Fruit fly (Drosophila melanogaster) whole organism, embryonic: ENCODE measurements around the gene CG6066.

Experiments
- Ada2b ChIP-seq: fragments of 200-800 bp; sonication (Bioruptor generic); IDR thresholded peaks from 2 replicates; pipeline ENCODE4 v1.3.6; 2022; ENCODE audit warnings: missing biosample characterization, missing genetic modification characterization
- Awh ChIP-seq: fragments of 200-800 bp; sonication (Bioruptor generic); IDR thresholded peaks from 2 replicates; pipeline ENCODE4, ENCODE4 v1.3.6; 2022; ENCODE audit warnings: missing biosample characterization, missing genetic modification characterization
- CG10209 ChIP-seq: fragments of 200-800 bp; sonication (Bioruptor generic); optimal IDR thresholded peaks from 3 replicates; lab custom pipeline; 2017; ENCODE audit warnings: missing biosample characterization, mild to moderate bottlenecking, missing genetic modification characterization, missing genetic modification reagents
- CG11504 ChIP-seq: fragments of 200-800 bp; sonication (Bioruptor generic); optimal IDR thresholded peaks from 3 replicates; lab custom pipeline; 2019; ENCODE audit warnings: missing biosample characterization, mild to moderate bottlenecking, missing genetic modification characterization, moderate library complexity
- CG14965 ChIP-seq: fragments of 200-800 bp; sonication (Bioruptor generic); optimal IDR thresholded peaks from 2 replicates; lab custom pipeline; 2016; ENCODE audit warnings: missing biosample characterization, missing genetic modification characterization, borderline replicate concordance
- CG15073 ChIP-seq: fragments of 200-800 bp; sonication (Bioruptor generic); optimal IDR thresholded peaks from 2 replicates; lab custom pipeline; 2016; ENCODE audit warnings: missing biosample characterization, missing genetic modification characterization
- CG16779 ChIP-seq: fragments of 200-800 bp; sonication (Bioruptor generic); IDR thresholded peaks from 2 replicates; pipeline ENCODE4 v1.3.6; 2022; ENCODE audit warnings: missing biosample characterization, missing genetic modification characterization
- CG17186 ChIP-seq: fragments of 200-800 bp; sonication (Bioruptor generic); optimal IDR thresholded peaks from 3 replicates; lab custom pipeline; 2017; ENCODE audit warnings: missing biosample characterization, missing genetic modification reagents, missing genetic modification characterization
- CG32767 ChIP-seq: fragments of 200-800 bp; sonication (Bioruptor generic); IDR thresholded peaks from 2 replicates; pipeline ENCODE4 v1.3.6; 2022; ENCODE audit warnings: missing biosample characterization, missing genetic modification characterization
- CG34224 ChIP-seq: fragments of 200-800 bp; sonication (Bioruptor generic); IDR thresholded peaks from 3 replicates; pipeline ENCODE4 v1.3.6; 2022; ENCODE audit warnings: missing biosample characterization, missing genetic modification characterization; ENCODE audit not compliant: partially characterized antibody
- CG4854 ChIP-seq: fragments of 200-800 bp; sonication (Bioruptor generic); optimal IDR thresholded peaks from 2 replicates; lab custom pipeline; 2016; ENCODE audit warnings: missing biosample characterization, missing genetic modification characterization, inconsistent platforms
- CG6654 ChIP-seq: fragments of 200-800 bp; sonication (Bioruptor generic); optimal IDR thresholded peaks from 2 replicates; lab custom pipeline; 2017; ENCODE audit warnings: missing biosample characterization, mild to moderate bottlenecking, missing genetic modification characterization
- CG7556 ChIP-seq: fragments of 200-800 bp; sonication (Bioruptor generic); optimal IDR thresholded peaks from 2 replicates; lab custom pipeline; 2017; ENCODE audit warnings: missing biosample characterization, mild to moderate bottlenecking, missing genetic modification characterization
- CG8359 ChIP-seq: fragments of 200-800 bp; sonication (Bioruptor generic); optimal IDR thresholded peaks from 2 replicates; lab custom pipeline; 2017; ENCODE audit warnings: missing biosample characterization, mild to moderate bottlenecking, missing genetic modification characterization, borderline replicate concordance
- CG9727 ChIP-seq: fragments of 200-800 bp; sonication (Bioruptor generic); optimal IDR thresholded peaks from 3 replicates; lab custom pipeline; 2017; ENCODE audit warnings: missing biosample characterization, mild to moderate bottlenecking, missing genetic modification characterization
- Chrac-16 ChIP-seq: fragments of 200-800 bp; sonication (Bioruptor generic); optimal IDR thresholded peaks from 3 replicates; lab custom pipeline; 2016; ENCODE audit warnings: missing biosample characterization, missing genetic modification characterization
- Dip3 ChIP-seq: fragments of 200-800 bp; sonication (Bioruptor generic); optimal IDR thresholded peaks from 3 replicates; lab custom pipeline; 2016; ENCODE audit warnings: missing biosample characterization, missing genetic modification characterization
- Doc3 ChIP-seq: fragments of 200-800 bp; sonication (Bioruptor generic); IDR thresholded peaks from 3 replicates; pipeline ENCODE4 v1.3.6; 2022; ENCODE audit warnings: missing biosample characterization, missing genetic modification characterization; ENCODE audit not compliant: partially characterized antibody
- HmgD ChIP-seq: fragments of 200-800 bp; sonication (Bioruptor generic); optimal IDR thresholded peaks from 3 replicates; lab custom pipeline; 2016; ENCODE audit warnings: missing biosample characterization, missing genetic modification characterization
- Hr51 ChIP-seq, 2 experiments: fragments of 200-800 bp; sonication (Bioruptor generic); optimal IDR thresholded peaks; 2 replicates in 1 of 2; 3 replicates in 1 of 2; lab custom pipeline; 2016 to 2018; ENCODE audit warnings: missing biosample characterization in 2 of 2, missing genetic modification characterization in 2 of 2, mild to moderate bottlenecking in 1 of 2, moderate library complexity in 1 of 2
- MBD-R2 ChIP-seq: fragments of 200-800 bp; sonication (Bioruptor generic); IDR thresholded peaks from 2 replicates; pipeline ENCODE4 v1.3.6; 2022; ENCODE audit warnings: missing biosample characterization, missing genetic modification characterization
- Mad ChIP-seq: fragments of 200-800 bp; sonication (Bioruptor generic); optimal IDR thresholded peaks from 2 replicates; lab custom pipeline; 2016; ENCODE audit warnings: missing biosample characterization, missing genetic modification characterization
- Oaz ChIP-seq: fragments of 200-800 bp; sonication (Bioruptor generic); IDR thresholded peaks from 2 replicates; pipeline ENCODE4 v1.3.6; 2022; ENCODE audit warnings: missing biosample characterization, missing genetic modification characterization
- Pdp1 ChIP-seq, 2 experiments: fragments of 200-800 bp; sonication (Bioruptor generic); optimal IDR thresholded peaks; 3 replicates each; lab custom pipeline; 2016; ENCODE audit warnings: missing biosample characterization in 2 of 2, missing genetic modification characterization in 2 of 2, mild to moderate bottlenecking in 1 of 2, moderate library complexity in 1 of 2
- Ptx1 ChIP-seq: fragments of 200-800 bp; sonication (Bioruptor generic); IDR thresholded peaks from 2 replicates; pipeline ENCODE4 v1.3.6; 2022; ENCODE audit warnings: missing biosample characterization, missing genetic modification characterization
- Ssrp ChIP-seq: fragments of 200-800 bp; sonication (Bioruptor generic); optimal IDR thresholded peaks from 2 replicates; lab custom pipeline; 2018; ENCODE audit warnings: missing biosample characterization, mild to moderate bottlenecking, missing genetic modification characterization, moderate library complexity
- br ChIP-seq: fragments of >200 bp; optimal IDR thresholded peaks from 2 replicates; lab custom pipeline; 2017
- esg ChIP-seq: fragments of 200-800 bp; sonication (Bioruptor generic); conservative IDR thresholded peaks from 2 replicates; pipeline ENCODE4 v1.3.6; 2022; ENCODE audit warnings: missing biosample characterization, missing genetic modification characterization
- eyg ChIP-seq: fragments of 200-800 bp; sonication (Bioruptor generic); optimal IDR thresholded peaks from 3 replicates; lab custom pipeline; 2016; ENCODE audit warnings: missing biosample characterization, missing genetic modification characterization
- gfzf ChIP-seq: fragments of 200-800 bp; sonication (Bioruptor generic); optimal IDR thresholded peaks from 2 replicates; lab custom pipeline; 2016; ENCODE audit warnings: missing biosample characterization, mild to moderate bottlenecking, missing genetic modification characterization, moderate library complexity
- inv ChIP-seq: fragments of 200-800 bp; sonication (Bioruptor generic); IDR thresholded peaks from 2 replicates; pipeline ENCODE4 v1.3.6; 2022; ENCODE audit warnings: missing biosample characterization, missing genetic modification characterization; ENCODE audit not compliant: partially characterized antibody
- lab ChIP-seq: fragments of 200-800 bp; sonication (Bioruptor generic); optimal IDR thresholded peaks from 3 replicates; lab custom pipeline; 2017; ENCODE audit warnings: missing biosample characterization, missing genetic modification characterization, mild to moderate bottlenecking, moderate library complexity, missing genetic modification reagents
- lmd ChIP-seq: fragments of 200-800 bp; sonication (Bioruptor generic); IDR thresholded peaks from 2 replicates; pipeline ENCODE4 v1.3.6; 2022; ENCODE audit warnings: missing biosample characterization, missing genetic modification characterization
- lola ChIP-seq, 3 experiments: fragments of >200 bp in 2 of 3; fragments of 200-800 bp in 1 of 3; sonication (Bioruptor generic) in 1 of 3; optimal IDR thresholded peaks; 2 replicates each; lab custom pipeline; 2017 to 2019; ENCODE audit warnings: missing biosample characterization in 3 of 3, missing genetic modification characterization in 3 of 3, mild to moderate bottlenecking in 1 of 3, moderate library complexity in 1 of 3
- mam ChIP-seq: fragments of 200-800 bp; sonication (Bioruptor generic); optimal IDR thresholded peaks from 3 replicates; lab custom pipeline; 2016; ENCODE audit warnings: missing biosample characterization, missing genetic modification characterization
- prd ChIP-seq, 3 experiments: fragments of >200 bp in 2 of 3; fragments of 200-800 bp in 1 of 3; sonication (Bioruptor generic) in 1 of 3; optimal IDR thresholded peaks in 2 of 3; IDR thresholded peaks in 1 of 3; 2 replicates in 2 of 3; 3 replicates in 1 of 3; pipeline versions ENCODE4 v1.3.6 to Lab custom; 2017 to 2022; ENCODE audit warnings: missing biosample characterization in 1 of 3, missing genetic modification characterization in 1 of 3
- ranshi ChIP-seq: fragments of 200-800 bp; sonication (Bioruptor generic); IDR thresholded peaks from 2 replicates; pipeline ENCODE4 v1.3.6; 2022; ENCODE audit warnings: missing biosample characterization, missing genetic modification characterization
- ro ChIP-seq: fragments of 200-800 bp; sonication (Bioruptor generic); IDR thresholded peaks from 2 replicates; pipeline ENCODE4 v1.3.6; 2022; ENCODE audit warnings: missing biosample characterization, missing genetic modification characterization
- tx ChIP-seq: fragments of 200-800 bp; sonication (Bioruptor generic); optimal IDR thresholded peaks from 2 replicates; lab custom pipeline; 2016; ENCODE audit warnings: missing biosample characterization, missing genetic modification characterization
- vvl ChIP-seq: fragments of 200-800 bp; sonication (Bioruptor generic); IDR thresholded peaks from 2 replicates; pipeline ENCODE4 v1.3.6; 2022; ENCODE audit warnings: missing biosample characterization, missing genetic modification characterization

Gene CG6066

DNA sequence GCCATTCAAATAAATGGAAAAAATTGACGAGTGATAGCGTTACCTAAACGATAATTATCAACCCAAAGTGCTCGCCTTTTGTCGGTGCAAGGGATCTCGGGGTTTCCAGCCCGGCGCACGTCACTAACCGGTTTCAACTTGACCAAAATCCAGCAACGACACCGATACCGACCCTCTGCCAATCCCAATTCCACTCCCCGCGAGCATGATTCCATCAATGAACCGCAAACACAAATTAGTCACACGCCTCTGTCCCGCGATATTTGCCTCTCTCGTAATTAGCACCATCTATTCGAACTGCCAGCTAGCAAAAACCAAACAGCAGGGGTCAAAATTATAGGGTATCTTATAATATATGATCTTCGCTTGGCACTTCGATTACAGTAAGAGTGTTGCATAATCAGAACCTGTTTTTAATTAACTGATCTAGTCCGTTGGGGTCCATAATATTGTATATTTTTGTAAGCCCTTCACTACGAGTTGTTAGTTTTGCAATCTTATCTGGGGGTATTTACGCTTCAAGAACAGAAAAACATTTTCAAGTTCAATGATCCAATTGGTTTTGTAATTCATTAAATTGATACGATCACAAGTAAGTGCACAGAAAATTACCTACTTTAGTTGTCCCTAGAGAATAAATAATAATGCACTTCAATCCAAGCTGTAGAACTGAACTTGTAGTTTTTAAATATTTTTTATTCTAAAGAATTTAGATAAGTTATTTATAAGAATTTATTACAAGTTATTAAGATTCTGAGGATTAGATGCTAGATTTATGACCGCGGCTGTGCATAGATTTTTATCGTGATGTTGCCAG, 36.8 kb upstream of the CG6066 start (continued):
- no peak for TF ChIP-seq Oaz (GFP tag; lab: Robert Waterston, UW)
- TF ChIP-seq CG11504 (tag; lab: Kevin White, UChicago), result peak; percentile 79
- TF ChIP-seq prd (optimal IDR thresholded peaks at IDR 0.05; lab: Kevin White, UChicago), result no peak
- TF ChIP-seq prd (GFP tag; IDR thresholded peaks at IDR 0.05; lab: Robert Waterston, UW), result no peak
- no peak for TF ChIP-seq CG16779 (GFP tag; lab: Robert Waterston, UW)
- no peak for TF ChIP-seq HmgD
- TF ChIP-seq esg (GFP tag; lab: Robert Waterston, UW), result no peak
- no peak for TF ChIP-seq tx (GFP tag; lab: Kevin White, UChicago)
- no peak for TF ChIP-seq CG4854 (GFP tag; lab: Kevin White, UChicago)
- TF ChIP-seq CG17186 (GFP tag; lab: Kevin White, UChicago), result no peak
- no peak for TF ChIP-seq CG34224 (GFP tag; lab: Robert Waterston, UW)
- TF ChIP-seq inv (GFP tag; lab: Robert Waterston, UW), result no peak
- peak; percentile 33 for TF ChIP-seq eyg (GFP tag; lab: Kevin White, UChicago)
- peak; percentile 71 for TF ChIP-seq CG10209 (GFP tag; lab: Kevin White, UChicago)
- no peak for TF ChIP-seq CG14965 (GFP tag; lab: Kevin White, UChicago)
- peak; percentile 21 for TF ChIP-seq Dip3 (GFP tag; lab: Kevin White, UChicago)
- peak; percentile 41; the same call in 1 of the 2 replicates for TF ChIP-seq Ptx1 (GFP tag; lab: Robert Waterston, UW)
- peak; percentile 69 for TF ChIP-seq lab (GFP tag; lab: Kevin White, UChicago)
- TF ChIP-seq lola (GFP tag; optimal IDR thresholded peaks at IDR 0.05; lab: Kevin White, UChicago), result peak in 1 of 3 experiments; percentile 34
- peak; percentile 33 to 78 for TF ChIP-seq Pdp1 (GFP tag; optimal IDR thresholded peaks at IDR 0.05; lab: Kevin White, UChicago)
- no peak for TF ChIP-seq ro (GFP tag; lab: Robert Waterston, UW)
- peak; percentile 33; the same call in 1 of the 2 replicates for TF ChIP-seq lmd
- TF ChIP-seq CG15073 (GFP tag; lab: Kevin White, UChicago), result no peak
- peak in 1 of 2 experiments; percentile 63 for TF ChIP-seq Hr51 (GFP tag; optimal IDR thresholded peaks at IDR 0.05; lab: Kevin White, UChicago)
- TF ChIP-seq MBD-R2, result no peak
- TF ChIP-seq Awh (GFP tag; lab: Robert Waterston, UW), result peak; percentile 58; the same call in 1 of the 2 replicates
- TF ChIP-seq ranshi (GFP tag; lab: Robert Waterston, UW), result peak; percentile 25; the same call in 1 of the 2 replicates
- peak; percentile 32 for TF ChIP-seq Ssrp
- TF ChIP-seq Ada2b (GFP tag; lab: Robert Waterston, UW), result no peak
- no peak for TF ChIP-seq Chrac-16
- no peak for TF ChIP-seq CG6654 (GFP tag; lab: Kevin White, UChicago)
- peak; percentile 38 for TF ChIP-seq mam
- TF ChIP-seq CG7556 (GFP tag; lab: Kevin White, UChicago), result peak; percentile 67
- 0 out of 2 replicates have a peak, but pooled peaks have one; percentile 45 for TF ChIP-seq vvl (GFP tag; lab: Robert Waterston, UW)
- TF ChIP-seq Doc3 (GFP tag; lab: Robert Waterston, UW), result no peak
- peak; percentile 70 for TF ChIP-seq CG9727 (GFP tag; lab: Kevin White, UChicago)
- TF ChIP-seq CG8359 (GFP tag; lab: Kevin White, UChicago), result no peak
- TF ChIP-seq gfzf (GFP tag; lab: Kevin White, UChicago), result no peak
- TF ChIP-seq br (lab: Kevin White, UChicago), result no peak
- no peak for TF ChIP-seq CG32767 (GFP tag; lab: Robert Waterston, UW)
- TF ChIP-seq Mad (GFP tag; lab: Kevin White, UChicago), result no peak
